Worm (Caenorhabditis elegans): Measurements from ENCODE around the gene C34D4.10.

Gene C34D4.10

DNA sequence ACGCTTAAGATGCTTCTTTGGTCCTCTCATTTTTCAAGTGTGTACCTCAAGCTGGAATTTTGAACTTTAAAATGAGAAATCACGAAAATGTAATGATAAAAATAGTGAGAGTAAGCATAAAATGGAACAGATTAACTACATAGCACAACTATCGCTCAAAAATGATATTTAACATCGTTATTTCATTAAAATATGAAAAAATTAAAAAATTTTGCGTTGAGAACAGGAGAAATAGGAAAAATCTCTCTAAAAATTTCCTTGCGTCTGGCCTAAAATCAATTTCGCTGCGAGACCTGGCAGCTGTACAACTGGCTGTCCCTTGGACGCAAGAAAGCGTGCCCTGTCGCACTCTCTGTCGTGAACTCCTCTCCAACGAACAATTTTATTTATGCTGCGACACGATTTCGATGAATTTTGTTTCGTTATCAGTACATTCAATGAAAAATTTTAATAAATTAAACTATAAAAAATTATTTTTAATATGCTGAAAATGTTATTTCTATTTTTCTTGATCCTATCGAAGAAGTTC, 36.5 kb downstream of the C34D4.10 start, which contains the start of gene rps-4 (continued):
- TF ChIP-seq hlh-30 (tag; optimal IDR thresholded peaks at IDR 0.05; ENCODE audit: insufficient read depth) (no peak), ctbp-1 (GFP tag; IDR thresholded peaks at IDR 0.05) (no peak), nhr-111 (GFP tag; optimal IDR thresholded peaks at IDR 0.05) (no peak), D1046.2 (GFP tag; IDR thresholded peaks at IDR 0.05) (0 out of 2 replicates have a peak, but pooled peaks have one; percentile 36), lim-7 (GFP tag; IDR thresholded peaks at IDR 0.05) (no peak), dmd-6 (GFP tag; IDR thresholded peaks at IDR 0.05) (peak; percentile 83), lin-15B (tag; optimal IDR thresholded peaks at IDR 0.05) (peak; percentile 74), madf-5 (GFP tag; IDR thresholded peaks at IDR 0.05) (no peak), sdz-12 (GFP tag; optimal IDR thresholded peaks at IDR 0.05) (no peak), daf-8 (GFP tag; IDR thresholded peaks at IDR 0.05) (no peak), F37D6.2 (tag; optimal IDR thresholded peaks at IDR 0.05) (peak; percentile 59), ceh-82 (tag; optimal IDR thresholded peaks at IDR 0.05) (no peak), hmg-1.1 (GFP tag; IDR thresholded peaks at IDR 0.05) (no peak; the same call in 1 of the 2 replicates), mxl-2 (GFP tag; conservative IDR thresholded peaks at IDR 0.05) (no peak), dpl-1 (GFP tag; optimal IDR thresholded peaks at IDR 0.05) (peak; percentile 87), mdt-29 (GFP tag; IDR thresholded peaks at IDR 0.05) (peak; percentile 66), spr-1 (tag; optimal IDR thresholded peaks at IDR 0.05) (peak; percentile 65), aha-1 (tag) (peak; percentile 97), F10B5.3 (tag; optimal IDR thresholded peaks at IDR 0.05) (no peak), snpc-1.2 (GFP tag; IDR thresholded peaks at IDR 0.05) (peak; percentile 74), cey-2 (tag; optimal IDR thresholded peaks at IDR 0.05; ENCODE audit: borderline replicate concordance, insufficient read depth) (no peak), unc-62 (GFP tag; optimal IDR thresholded peaks at IDR 0.05 in 1 of 2) (peak in 1 of 2 experiments; percentile 41), unc-62 (tag; optimal IDR thresholded peaks at IDR 0.05) (no peak), egl-43 (GFP tag; IDR thresholded peaks at IDR 0.05) (no peak), ZK546.5 (tag; optimal IDR thresholded peaks at IDR 0.05) (no peak), madf-9 (GFP tag; conservative IDR thresholded peaks at IDR 0.05) (no peak; the same call in 1 of the 2 replicates), ceh-32 (tag; optimal IDR thresholded peaks at IDR 0.05; ENCODE audit: poor library complexity) (no peak), mep-1 (tag; optimal IDR thresholded peaks at IDR 0.05) (peak; percentile 89), lsy-2 (tag; optimal IDR thresholded peaks at IDR 0.05) (peak in 1 of 2 experiments; percentile 93), lin-38 (GFP tag; IDR thresholded peaks at IDR 0.05) (peak; percentile 97), lin-39 (tag; optimal IDR thresholded peaks at IDR 0.05) (no peak), zfp-3 (GFP tag; conservative IDR thresholded peaks at IDR 0.05) (0 out of 2 replicates have a peak, but pooled peaks have one; percentile 39), ama-1 (optimal IDR thresholded peaks at IDR 0.05) (peak; percentile 43), ces-1 (GFP tag; optimal IDR thresholded peaks at IDR 0.05) (no peak), pha-4 (GFP tag; IDR thresholded peaks at IDR 0.05) (peak; percentile 68), pha-4 (tag; optimal IDR thresholded peaks at IDR 0.05) (peak; percentile 62), ceh-44 (GFP tag; IDR thresholded peaks at IDR 0.05) (0 out of 2 replicates have a peak, but pooled peaks have one; percentile 5), nhr-28 (tag; optimal IDR thresholded peaks at IDR 0.05) (peak; percentile 87), skn-1 (tag; optimal IDR thresholded peaks at IDR 0.05) (no peak), ZK337.2 (GFP tag; IDR thresholded peaks at IDR 0.05) (0 out of 2 replicates have a peak, but pooled peaks have one; percentile 38), lin-13 (GFP tag; optimal IDR thresholded peaks at IDR 0.05) (peak; percentile 65), nhr-10 (tag; optimal IDR thresholded peaks at IDR 0.05) (no peak), set-16 (GFP tag; IDR thresholded peaks at IDR 0.05) (no peak; the same call in 1 of the 2 replicates), fkh-10 (GFP tag; optimal IDR thresholded peaks at IDR 0.05) (peak; percentile 83), vab-7 (GFP tag; IDR thresholded peaks at IDR 0.05) (peak; percentile 50; the same call in 1 of the 2 replicates), ztf-11 (tag; optimal IDR thresholded peaks at IDR 0.05) (no peak), fos-1 (tag; optimal IDR thresholded peaks at IDR 0.05) (no peak), lin-1 (GFP tag; IDR thresholded peaks at IDR 0.05) (no peak), F44E2.7 (GFP tag; IDR thresholded peaks at IDR 0.05) (no peak), nhr-6 (tag; optimal IDR thresholded peaks at IDR 0.05) (peak; percentile 85), ceh-62 (tag; optimal IDR thresholded peaks at IDR 0.05) (no peak)

Data from whole organism, L4 larva.